Worm (Caenorhabditis elegans) whole organism, late embryonic: ENCODE data around the gene gfi-3.

Experiments used
- C08G9.2 ChIP-seq: sonication (generic microtip); optimal IDR thresholded peaks from 2 replicates; lab custom pipeline; 2016; ENCODE audit warnings: mild to moderate bottlenecking, missing genetic modification characterization, moderate library complexity, missing compliant biosample characterization
- K02D7.2 ChIP-seq: sonication (generic microtip); optimal IDR thresholded peaks from 2 replicates; lab custom pipeline; 2017; ENCODE audit warnings: mild to moderate bottlenecking, missing genetic modification characterization, missing compliant biosample characterization
- K09A11.1 ChIP-seq: sonication (generic microtip); optimal IDR thresholded peaks from 2 replicates; lab custom pipeline; 2017; ENCODE audit warnings: antibody characterized with exemption, mild to moderate bottlenecking, missing genetic modification characterization, missing compliant biosample characterization; ENCODE audit not compliant: insufficient read depth
- Y22D7AL.16 ChIP-seq: sonication (generic microtip); optimal IDR thresholded peaks from 2 replicates; lab custom pipeline; 2016; ENCODE audit warnings: missing genetic modification characterization, missing compliant biosample characterization
- ahr-1 ChIP-seq: sonication (generic microtip); optimal IDR thresholded peaks from 2 replicates; lab custom pipeline; 2016; ENCODE audit warnings: missing genetic modification characterization, missing compliant biosample characterization
- ceh-18 ChIP-seq: sonication (generic microtip); optimal IDR thresholded peaks from 2 replicates; lab custom pipeline; 2016; ENCODE audit warnings: missing genetic modification characterization, missing compliant biosample characterization
- ceh-2 ChIP-seq: sonication (generic microtip); optimal IDR thresholded peaks from 2 replicates; lab custom pipeline; 2016; ENCODE audit warnings: missing genotype, missing genetic modification characterization, missing compliant biosample characterization
- ceh-24 ChIP-seq: sonication (generic microtip); optimal IDR thresholded peaks from 2 replicates; lab custom pipeline; 2016; ENCODE audit warnings: mild to moderate bottlenecking, missing genetic modification characterization, missing compliant biosample characterization
- ceh-30 ChIP-seq: fragments of 150-350 bp; optimal IDR thresholded peaks from 2 replicates; lab custom pipeline; 2014; ENCODE audit warnings: missing biosample characterization, missing genetic modification characterization
- ceh-31 ChIP-seq: sonication (generic microtip); optimal IDR thresholded peaks from 2 replicates; lab custom pipeline; 2016; ENCODE audit warnings: missing genetic modification characterization, missing compliant biosample characterization
- ceh-48 ChIP-seq: sonication (generic microtip); optimal IDR thresholded peaks from 2 replicates; lab custom pipeline; 2016; ENCODE audit warnings: missing genetic modification characterization, inconsistent platforms, missing compliant biosample characterization
- ceh-6 ChIP-seq: fragments of 200-800 bp; sonication (Bioruptor generic); optimal IDR thresholded peaks from 2 replicates; lab custom pipeline; 2018; ENCODE audit warnings: mild to moderate bottlenecking, missing genetic modification characterization, missing compliant biosample characterization
- dmd-4 ChIP-seq: sonication (generic microtip); optimal IDR thresholded peaks from 2 replicates; lab custom pipeline; 2016; ENCODE audit warnings: borderline replicate concordance, missing genetic modification characterization, missing compliant biosample characterization
- dve-1 ChIP-seq: sonication (generic microtip); optimal IDR thresholded peaks from 2 replicates; lab custom pipeline; 2017; ENCODE audit warnings: antibody characterized with exemption, mild to moderate bottlenecking, missing genetic modification characterization, missing compliant biosample characterization
- ets-4 ChIP-seq: sonication (generic microtip); optimal IDR thresholded peaks from 2 replicates; lab custom pipeline; 2016; ENCODE audit warnings: missing genetic modification characterization, missing compliant biosample characterization
- eyg-1 ChIP-seq: sonication (generic microtip); optimal IDR thresholded peaks from 2 replicates; lab custom pipeline; 2016; ENCODE audit warnings: missing genotype, missing genetic modification characterization, missing compliant biosample characterization
- fkh-6 ChIP-seq: sonication (generic microtip); optimal IDR thresholded peaks from 2 replicates; lab custom pipeline; 2016; ENCODE audit warnings: missing genetic modification characterization, missing compliant biosample characterization
- hlh-13 ChIP-seq: fragments of 200-800 bp; sonication (Bioruptor generic); optimal IDR thresholded peaks from 2 replicates; lab custom pipeline; 2018; ENCODE audit warnings: mild to moderate bottlenecking, missing genetic modification characterization, missing compliant biosample characterization
- hlh-15 ChIP-seq: sonication (generic microtip); optimal IDR thresholded peaks from 2 replicates; lab custom pipeline; 2016; ENCODE audit warnings: missing genetic modification characterization, missing compliant biosample characterization
- hlh-6 ChIP-seq: sonication (generic microtip); optimal IDR thresholded peaks from 2 replicates; lab custom pipeline; 2016; ENCODE audit warnings: missing genotype, missing genetic modification characterization, missing compliant biosample characterization
- hlh-8 ChIP-seq: sonication (generic microtip); optimal IDR thresholded peaks from 2 replicates; lab custom pipeline; 2016; ENCODE audit warnings: missing genotype, missing genetic modification characterization, missing compliant biosample characterization
- lim-6 ChIP-seq: sonication (generic microtip); optimal IDR thresholded peaks from 2 replicates; lab custom pipeline; 2016; ENCODE audit warnings: missing genetic modification characterization, missing compliant biosample characterization
- lin-11 ChIP-seq: fragments of 200-800 bp; sonication (Bioruptor generic); optimal IDR thresholded peaks from 2 replicates; lab custom pipeline; 2018; ENCODE audit warnings: mild to moderate bottlenecking, missing genetic modification characterization, missing compliant biosample characterization
- madf-2 ChIP-seq: sonication (generic microtip); optimal IDR thresholded peaks from 2 replicates; lab custom pipeline; 2017; ENCODE audit warnings: missing genetic modification characterization, missing compliant biosample characterization
- mec-3 ChIP-seq: sonication (generic microtip); optimal IDR thresholded peaks from 2 replicates; lab custom pipeline; 2016; ENCODE audit warnings: borderline replicate concordance, missing genetic modification characterization, missing compliant biosample characterization
- nhr-11 ChIP-seq: fragments of 150-350 bp; optimal IDR thresholded peaks from 2 replicates; lab custom pipeline; 2014; ENCODE audit warnings: missing biosample characterization, missing genetic modification characterization
- nhr-232 ChIP-seq: sonication (generic microtip); optimal IDR thresholded peaks from 2 replicates; lab custom pipeline; 2016; ENCODE audit warnings: missing genetic modification characterization, missing compliant biosample characterization
- odd-2 ChIP-seq: sonication (generic microtip); optimal IDR thresholded peaks from 2 replicates; lab custom pipeline; 2017; ENCODE audit warnings: antibody characterized with exemption, mild to moderate bottlenecking, missing genetic modification characterization, missing compliant biosample characterization
- pag-3 ChIP-seq: sonication (generic microtip); optimal IDR thresholded peaks from 2 replicates; lab custom pipeline; 2016; ENCODE audit warnings: missing compliant biosample characterization, missing genetic modification characterization, borderline replicate concordance
- pax-1 ChIP-seq: fragments of 150-350 bp; optimal IDR thresholded peaks from 2 replicates; lab custom pipeline; 2014; ENCODE audit warnings: missing biosample characterization, missing genetic modification characterization
- pha-2 ChIP-seq: sonication (generic microtip); optimal IDR thresholded peaks from 2 replicates; lab custom pipeline; 2017; ENCODE audit warnings: mild to moderate bottlenecking, missing genetic modification characterization, missing compliant biosample characterization
- pha-4 ChIP-seq: fragments of 150-350 bp; optimal IDR thresholded peaks from 2 replicates; lab custom pipeline; 2018; ENCODE audit warnings: missing biosample characterization, missing genetic modification reagents, missing genetic modification characterization
- pqm-1 ChIP-seq: sonication (generic microtip); optimal IDR thresholded peaks from 2 replicates; lab custom pipeline; 2016; ENCODE audit warnings: missing genetic modification characterization, missing compliant biosample characterization
- pros-1 ChIP-seq: fragments of 150-350 bp; optimal IDR thresholded peaks from 2 replicates; lab custom pipeline; 2014; ENCODE audit warnings: missing biosample characterization, missing genetic modification reagents, missing genetic modification characterization
- ref-2 ChIP-seq: sonication (generic microtip); optimal IDR thresholded peaks from 2 replicates; lab custom pipeline; 2016; ENCODE audit warnings: missing genetic modification characterization, missing compliant biosample characterization
- sox-2 ChIP-seq: fragments of 200-800 bp; sonication (Bioruptor generic); IDR thresholded peaks from 2 replicates; pipeline ENCODE4 v1.3.6; 2022; ENCODE audit warnings: missing genetic modification reagents, missing genetic modification characterization, missing compliant biosample characterization
- sox-4 ChIP-seq: sonication (generic microtip); optimal IDR thresholded peaks from 2 replicates; lab custom pipeline; 2017; ENCODE audit warnings: mild to moderate bottlenecking, missing genetic modification characterization, inconsistent platforms, missing compliant biosample characterization
- tbx-2 ChIP-seq: sonication (generic microtip); optimal IDR thresholded peaks from 2 replicates; lab custom pipeline; 2016; ENCODE audit warnings: missing genetic modification characterization, missing compliant biosample characterization
- unc-55 ChIP-seq: sonication (generic microtip); optimal IDR thresholded peaks from 2 replicates; lab custom pipeline; 2017; ENCODE audit warnings: missing biosample characterization, missing genetic modification reagents, missing genetic modification characterization
- ztf-16 ChIP-seq: sonication (generic microtip); optimal IDR thresholded peaks from 2 replicates; lab custom pipeline; 2017; ENCODE audit warnings: missing genetic modification characterization, missing compliant biosample characterization

Gene gfi-3

DNA sequence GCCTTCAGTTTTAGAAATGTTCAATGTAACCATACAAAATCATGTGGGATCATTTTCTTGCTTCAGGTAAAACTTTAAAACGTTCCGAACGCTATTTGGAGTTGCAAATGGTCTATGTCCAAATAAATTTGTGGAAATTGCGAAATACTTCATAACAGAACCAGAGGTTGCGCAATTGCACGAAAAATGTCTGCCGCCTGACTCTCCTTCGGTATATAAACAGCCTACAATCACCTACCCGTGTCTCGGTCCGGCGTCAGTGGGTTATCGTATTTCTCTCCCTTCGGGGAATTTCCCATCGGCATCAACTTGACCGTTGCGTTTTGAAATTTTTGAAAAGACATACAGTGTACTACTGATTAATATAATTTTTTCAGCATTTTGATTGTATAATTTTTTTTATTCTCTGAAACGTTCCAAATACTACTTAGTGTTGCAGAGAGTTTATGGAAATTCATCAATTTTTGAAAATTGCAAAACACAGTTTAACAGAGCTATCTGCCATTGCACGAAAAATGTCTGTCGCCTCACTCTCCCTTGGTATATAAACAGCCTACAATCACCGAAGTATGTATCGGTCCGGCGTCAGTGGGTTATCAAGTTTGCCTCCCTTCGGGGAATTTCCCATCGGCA lies 3.6 kb upstream of the gfi-3 start:
- TF ChIP-seq nhr-11 (tag; lab: Kevin White, UChicago) (no peak), hlh-8 (tag; lab: Kevin White, UChicago) (no peak), K09A11.1 (tag; lab: Kevin White, UChicago) (no peak), eyg-1 (no peak), ceh-48 (tag; lab: Kevin White, UChicago) (no peak), pqm-1 (tag; lab: Kevin White, UChicago) (no peak)
- TF ChIP-seq, all 69 proteins: peak for 0

DNA sequence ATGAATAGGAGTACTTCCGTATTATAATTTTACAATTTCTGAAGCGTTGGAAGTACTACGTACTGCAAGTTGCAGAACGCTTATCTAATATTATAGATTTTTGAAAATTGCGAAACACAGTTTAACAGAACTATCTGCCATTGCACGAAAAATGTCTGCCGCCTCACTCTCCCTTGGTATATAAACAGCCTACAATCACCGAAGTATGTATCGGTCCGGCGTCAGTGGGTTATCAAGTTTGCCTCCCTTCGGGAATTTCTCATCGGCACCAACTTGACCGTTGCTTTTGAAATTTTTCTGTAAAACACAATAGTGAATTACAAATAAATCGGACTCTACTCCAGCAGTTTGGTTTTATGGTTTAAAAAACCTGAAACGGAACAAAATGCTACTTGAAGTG lies 3.0 kb upstream of the gfi-3 start:
- TF ChIP-seq sox-2 (GFP tag; lab: Robert Waterston, UW) (no peak), lin-11 (no peak), ceh-30 (tag; lab: Kevin White, UChicago) (no peak), ets-4 (tag; lab: Kevin White, UChicago) (no peak), hlh-6 (tag; lab: Kevin White, UChicago) (no peak), hlh-15 (tag; lab: Kevin White, UChicago) (no peak), pros-1 (tag; lab: Kevin White, UChicago) (no peak), tbx-2 (tag; lab: Kevin White, UChicago) (no peak), sox-4 (tag; lab: Kevin White, UChicago) (no peak), ztf-16 (tag; lab: Kevin White, UChicago) (no peak), mec-3 (tag; lab: Kevin White, UChicago) (no peak), lim-6 (no peak), ceh-2 (tag; lab: Kevin White, UChicago) (no peak), eyg-1 (no peak), pag-3 (tag; lab: Kevin White, UChicago) (no peak)

DNA sequence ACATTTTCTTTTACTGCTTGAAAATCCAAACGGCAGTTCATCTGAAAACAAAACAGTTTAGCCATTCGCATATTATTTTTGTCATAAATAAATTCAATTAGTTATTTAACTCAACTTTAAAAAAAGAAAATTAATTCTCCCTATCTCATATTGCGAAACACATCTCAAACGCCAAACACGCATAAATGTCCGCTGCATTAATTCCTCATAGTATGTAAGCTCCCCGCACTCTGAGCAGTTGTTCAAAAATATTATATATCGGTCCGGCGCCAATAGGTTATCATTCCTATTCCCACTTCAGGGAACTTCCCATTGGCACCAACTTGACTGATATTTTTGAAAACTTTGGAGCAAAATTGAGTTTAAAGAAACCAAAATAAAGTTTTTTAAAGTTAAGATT lies 2.2 kb upstream of the gfi-3 start:
- TF ChIP-seq fkh-6, result no peak
- no peak for TF ChIP-seq ets-4 (tag; lab: Kevin White, UChicago)
- no peak for TF ChIP-seq pha-4 (tag; lab: Kevin White, UChicago)
- TF ChIP-seq, all 69 proteins: peak for 0

DNA sequence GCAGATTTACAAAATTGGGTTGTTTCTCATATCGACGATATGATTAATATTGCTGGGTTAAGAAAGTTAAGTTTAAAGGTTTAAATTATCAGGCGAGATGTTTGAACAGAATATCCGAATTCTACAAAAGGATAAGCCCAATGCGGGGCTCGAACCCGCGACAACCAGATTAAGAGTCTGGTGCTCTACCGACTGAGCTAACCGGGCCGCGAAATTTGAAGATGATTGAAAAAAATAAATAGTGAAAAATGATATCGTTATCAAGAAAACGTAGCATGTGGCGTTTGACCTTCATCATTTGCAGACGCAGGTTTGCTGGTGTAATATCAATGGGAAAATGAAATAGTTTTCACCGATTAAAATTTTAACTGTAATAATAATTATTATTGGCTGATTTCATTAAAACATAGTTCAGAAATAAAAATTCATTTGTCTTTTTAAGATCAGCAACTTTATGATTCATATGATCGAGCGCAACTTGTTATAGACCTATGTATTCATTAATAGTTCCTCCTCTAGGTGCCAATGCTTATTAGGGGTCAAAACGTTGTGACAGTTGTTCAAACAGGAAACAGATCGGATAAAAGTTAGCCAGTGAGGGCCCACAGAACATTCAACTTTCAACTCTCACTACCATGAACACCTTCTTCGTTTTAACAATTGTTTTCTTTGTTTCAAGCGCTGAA lies 1.5 kb upstream of the gfi-3 start, which contains the start of gene M163.11:
M163.11 (plus strand) TSS at position 636 of the 686 bp plus-strand sequence.
- TF ChIP-seq ref-2 (tag; lab: Kevin White, UChicago) (no peak), pax-1 (tag; lab: Kevin White, UChicago) (no peak), K02D7.2 (tag; lab: Kevin White, UChicago) (no peak), ceh-18 (no peak), eyg-1 (no peak), lim-6 (no peak), ahr-1 (tag; lab: Kevin White, UChicago) (no peak), dve-1 (tag; lab: Kevin White, UChicago) (peak; percentile 45)

DNA sequence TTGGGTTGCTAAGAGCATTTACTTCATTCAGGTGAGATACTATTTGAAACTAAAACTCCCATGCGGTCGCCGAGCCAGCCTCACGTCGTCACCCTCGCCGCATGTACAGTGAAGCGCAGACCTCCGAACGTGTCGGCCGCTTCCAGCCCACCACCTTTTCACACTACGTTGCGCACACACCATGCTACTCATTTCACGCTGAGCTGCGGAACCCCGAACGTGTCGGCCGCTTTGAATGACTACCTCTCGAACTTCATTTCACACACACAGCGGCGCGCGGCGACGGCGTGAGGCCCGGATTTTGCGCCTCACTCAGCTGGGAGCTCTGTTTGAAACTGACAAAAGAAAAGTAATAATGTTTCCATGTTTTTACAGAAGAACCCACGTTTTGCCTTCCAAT lies 1.3 kb downstream of the gfi-3 start:
- TF ChIP-seq pha-2 (tag; lab: Kevin White, UChicago) (no peak), tbx-2 (tag; lab: Kevin White, UChicago) (no peak), dmd-4 (tag; lab: Kevin White, UChicago) (no peak), ceh-31 (no peak)

DNA sequence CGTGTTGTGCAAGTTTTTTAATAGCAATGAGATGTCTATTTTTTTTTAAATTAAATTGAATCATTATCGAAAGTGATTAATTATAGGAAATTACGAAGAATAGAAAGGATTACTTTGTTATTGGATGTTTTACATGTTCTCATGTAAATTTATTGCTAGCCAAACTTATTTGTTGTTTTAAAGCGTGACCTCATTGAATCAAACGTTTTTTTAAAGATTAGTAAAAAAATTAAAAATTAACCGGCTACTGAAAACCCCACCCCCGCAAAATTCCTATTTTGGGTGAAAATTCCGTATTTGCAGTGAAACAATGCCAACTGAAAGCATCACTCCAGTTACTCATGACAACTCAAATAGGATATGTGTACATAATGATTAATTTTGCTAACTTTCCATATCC lies 4.5 kb downstream of the gfi-3 start, which contains the start of gene M163.8:
M163.8 (plus strand) TSS at position 301 of the 400 bp plus-strand sequence.
- no peak for TF ChIP-seq hlh-13 (GFP tag; lab: Kevin White, UChicago)
- TF ChIP-seq odd-2 (tag; lab: Kevin White, UChicago), result no peak
- no peak for TF ChIP-seq ref-2 (tag; lab: Kevin White, UChicago)
- TF ChIP-seq ceh-24 (tag; lab: Kevin White, UChicago), result no peak
- no peak for TF ChIP-seq pha-4 (tag; lab: Kevin White, UChicago)
- TF ChIP-seq ceh-31, result no peak
- no peak for TF ChIP-seq madf-2 (tag; lab: Kevin White, UChicago)
- TF ChIP-seq sox-4 (tag; lab: Kevin White, UChicago), result no peak
- no peak for TF ChIP-seq dve-1 (tag; lab: Kevin White, UChicago)
- no peak for TF ChIP-seq Y22D7AL.16 (tag; lab: Kevin White, UChicago)
- no peak for TF ChIP-seq ceh-6 (GFP tag; lab: Kevin White, UChicago)
- no peak for TF ChIP-seq nhr-232 (tag; lab: Kevin White, UChicago)
- no peak for TF ChIP-seq C08G9.2 (tag; lab: Kevin White, UChicago)
- no peak for TF ChIP-seq pha-2 (tag; lab: Kevin White, UChicago)
- no peak for TF ChIP-seq unc-55 (GFP tag; lab: Kevin White, UChicago)
